Worm (Caenorhabditis elegans) whole organism, early embryonic: Measurements from ENCODE around the gene R11G1.7.

ENCODE experiments used
- aly-1 ChIP-seq: sonication (generic microtip); optimal IDR thresholded peaks from 2 replicates; lab custom pipeline; 2016; ENCODE audit warnings: missing genetic modification characterization, missing compliant biosample characterization
- ama-1 ChIP-seq: fragments of 150-350 bp; optimal IDR thresholded peaks from 2 replicates; lab custom pipeline; 2014
- ceh-13 ChIP-seq: fragments of 200-800 bp; sonication (Bioruptor generic); optimal IDR thresholded peaks from 2 replicates; lab custom pipeline; 2018; ENCODE audit warnings: mild to moderate bottlenecking, missing genetic modification characterization, missing compliant biosample characterization
- flt-1 ChIP-seq: fragments of 200-800 bp; sonication (Bioruptor generic); IDR thresholded peaks from 2 replicates; pipeline ENCODE4 v1.3.6; 2022; ENCODE audit warnings: missing genetic modification characterization, missing compliant biosample characterization
- pes-1 ChIP-seq: fragments of 200-800 bp; sonication (Bioruptor generic); IDR thresholded peaks from 2 replicates; pipeline ENCODE4 v1.3.6; 2022; ENCODE audit warnings: missing genetic modification reagents, missing genetic modification characterization, missing compliant biosample characterization
- sea-1 ChIP-seq: fragments of 200-800 bp; sonication (Bioruptor generic); conservative IDR thresholded peaks from 2 replicates; pipeline ENCODE4 v1.3.6; 2022; ENCODE audit warnings: missing genetic modification characterization, missing compliant biosample characterization
- tra-4 ChIP-seq: sonication (generic microtip); optimal IDR thresholded peaks from 2 replicates; lab custom pipeline; 2017; ENCODE audit warnings: missing genetic modification characterization, missing compliant biosample characterization

- TF ChIP-seq sea-1 (GFP tag; lab: Robert Waterston, UW) = no peak
- TF ChIP-seq ama-1 = no peak
- TF ChIP-seq ceh-13 (GFP tag; lab: Kevin White, UChicago) = no peak
- no peak for TF ChIP-seq aly-1 (tag; lab: Kevin White, UChicago)
- TF ChIP-seq tra-4 = no peak
- no peak for TF ChIP-seq flt-1
- TF ChIP-seq pes-1 = no peak
Observed at ce11 chrX:3695826-3696225, 39.8 kb downstream of the R11G1.7 start.
